Fruit fly (Drosophila melanogaster) whole organism: Measurements from ENCODE around the gene MAGE.

Experiments
- CG8478 ChIP-seq: fragments of >200 bp; optimal IDR thresholded peaks from 2 replicates; lab custom pipeline; 2018; ENCODE audit warnings: inconsistent platforms
- Dll ChIP-seq: fragments of >200 bp; optimal IDR thresholded peaks from 2 replicates; lab custom pipeline; 2017
- pan ChIP-seq: fragments of >200 bp; optimal IDR thresholded peaks from 2 replicates; lab custom pipeline; 2017
- psq ChIP-seq: fragments of >200 bp; optimal IDR thresholded peaks from 2 replicates; lab custom pipeline; 2017
- usp ChIP-seq: fragments of >200 bp; optimal IDR thresholded peaks from 2 replicates; lab custom pipeline; 2017; ENCODE audit warnings: missing biosample characterization, missing genetic modification characterization, mixed read lengths

DNA sequence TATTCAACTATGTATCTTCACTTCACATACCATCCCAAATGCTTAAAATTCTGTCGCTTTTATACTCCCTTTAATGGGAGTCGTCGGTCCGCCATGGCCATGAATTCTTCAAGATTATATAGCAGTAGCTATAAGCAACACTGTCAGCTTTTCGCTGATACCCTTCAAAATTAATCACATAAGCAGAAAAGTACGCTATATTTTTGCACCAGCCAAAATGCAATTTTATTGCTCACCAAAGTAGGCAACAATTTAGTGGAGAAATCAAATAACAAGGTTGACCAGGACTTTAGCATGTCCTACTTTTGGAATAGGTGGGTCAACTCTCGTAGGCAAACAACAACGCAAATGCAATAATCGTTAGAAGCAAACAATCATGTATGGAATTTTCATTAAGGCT is 44.9 kb upstream of the MAGE start:
- no peak for TF ChIP-seq pan (lab: Kevin White, UChicago)
- no peak for TF ChIP-seq psq (lab: Kevin White, UChicago)
- TF ChIP-seq CG8478 (lab: Kevin White, UChicago): no peak
- TF ChIP-seq usp (GFP tag; lab: Kevin White, UChicago): no peak
- TF ChIP-seq Dll (lab: Kevin White, UChicago): no peak
